Fruit fly (Drosophila melanogaster): ENCODE results near the gene Elp1.
A peak's percentile ranks its signal among the peaks of the same experiment; 100 is the strongest.

The Elp1 gene

DNA sequence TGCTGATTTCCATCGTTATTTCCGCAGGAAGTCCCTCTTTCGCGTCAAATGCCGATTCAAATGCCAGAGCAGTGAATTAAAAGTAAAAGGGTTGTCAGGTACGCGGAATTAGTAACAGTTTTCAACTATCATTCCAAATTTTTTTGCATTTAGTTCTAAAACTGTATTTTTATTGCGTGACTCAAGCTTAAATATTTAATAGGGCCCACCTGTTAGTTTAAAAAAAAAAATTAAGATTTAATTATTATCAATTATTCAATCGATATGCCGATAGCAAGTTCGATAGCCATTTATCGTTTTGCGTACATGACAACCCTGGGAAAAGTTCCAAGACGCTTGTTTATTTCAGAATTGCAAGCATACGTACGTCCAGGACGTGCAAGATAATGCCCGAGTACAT is 27.7 kb upstream of the Elp1 start, which contains the start of gene CG14711 (continued):
- TF ChIP-seq zfh1 (GFP tag; IDR thresholded peaks at IDR 0.05): peak; percentile 82
- peak; percentile 83 for TF ChIP-seq CG10267 (tag; optimal IDR thresholded peaks at IDR 0.05)
- peak; percentile 78 for TF ChIP-seq dysf (GFP tag; IDR thresholded peaks at IDR 0.05)
- peak; percentile 74 for TF ChIP-seq fd96Cb (tag; optimal IDR thresholded peaks at IDR 0.05)
- TF ChIP-seq CG6854 (GFP tag; optimal IDR thresholded peaks at IDR 0.05): peak; percentile 60
- peak; percentile 49 for TF ChIP-seq Myb (GFP tag; optimal IDR thresholded peaks at IDR 0.05)
- TF ChIP-seq CG1529 (GFP tag; optimal IDR thresholded peaks at IDR 0.05): peak; percentile 69
- peak; percentile 74 for TF ChIP-seq amos (GFP tag; IDR thresholded peaks at IDR 0.05; ENCODE audit: partially characterized antibody)
- TF ChIP-seq aop (GFP tag; IDR thresholded peaks at IDR 0.05): no peak
- TF ChIP-seq CG12236 (GFP tag; optimal IDR thresholded peaks at IDR 0.05): no peak
- peak; percentile 58 for TF ChIP-seq Bgb (GFP tag; IDR thresholded peaks at IDR 0.05; ENCODE audit: partially characterized antibody)
- TF ChIP-seq usp (GFP tag; optimal IDR thresholded peaks at IDR 0.05): no peak
- TF ChIP-seq D19A (tag; optimal IDR thresholded peaks at IDR 0.05): no peak
- peak; percentile 77 for TF ChIP-seq Dref (GFP tag; IDR thresholded peaks at IDR 0.05)
- TF ChIP-seq slou (GFP tag; optimal IDR thresholded peaks at IDR 0.05): peak; percentile 66
- TF ChIP-seq TFAM (GFP tag; optimal IDR thresholded peaks at IDR 0.05): peak; percentile 16
- TF ChIP-seq CG8765 (GFP tag; IDR thresholded peaks at IDR 0.05): peak; percentile 64; the same call in 1 of the 2 replicates
- TF ChIP-seq CG7745 (tag; optimal IDR thresholded peaks at IDR 0.05): peak; percentile 47
- no peak for TF ChIP-seq p53 (GFP tag; optimal IDR thresholded peaks at IDR 0.05)
- peak; percentile 51 for TF ChIP-seq CG43689 (GFP tag; IDR thresholded peaks at IDR 0.05)
- peak; percentile 85 for TF ChIP-seq CG11456 (GFP tag; IDR thresholded peaks at IDR 0.05)
- TF ChIP-seq Sin3A (optimal IDR thresholded peaks at IDR 0.05): peak; percentile 40
- TF ChIP-seq Trl (optimal IDR thresholded peaks at IDR 0.05): no peak
- TF ChIP-seq Trl (GFP tag; optimal IDR thresholded peaks at IDR 0.05): peak; percentile 77
- peak; percentile 72 for TF ChIP-seq CG6254 (GFP tag; optimal IDR thresholded peaks at IDR 0.05)
- TF ChIP-seq danr (GFP tag; IDR thresholded peaks at IDR 0.05): peak; percentile 65
- TF ChIP-seq nom (GFP tag; optimal IDR thresholded peaks at IDR 0.05): peak; percentile 49
- no peak for TF ChIP-seq Dip2 (GFP tag; IDR thresholded peaks at IDR 0.05)
- peak; percentile 73 for TF ChIP-seq cas (GFP tag; IDR thresholded peaks at IDR 0.05)
- TF ChIP-seq mam (GFP tag; optimal IDR thresholded peaks at IDR 0.05): peak; percentile 63
- peak; percentile 96 for TF ChIP-seq row (GFP tag; IDR thresholded peaks at IDR 0.05)
- peak; percentile 80 for TF ChIP-seq CG10366 (GFP tag; IDR thresholded peaks at IDR 0.05)
- TF ChIP-seq ken (GFP tag; IDR thresholded peaks at IDR 0.05): peak; percentile 65; the same call in 1 of the 3 replicates
- TF ChIP-seq tll (GFP tag; optimal IDR thresholded peaks at IDR 0.05): peak in 1 of 2 experiments; percentile 10
- TF ChIP-seq tgo (GFP tag; IDR thresholded peaks at IDR 0.05): peak; percentile 82
- peak; percentile 81 for TF ChIP-seq Six4 (GFP tag; optimal IDR thresholded peaks at IDR 0.05)
- TF ChIP-seq chinmo (GFP tag; IDR thresholded peaks at IDR 0.05; ENCODE audit: partially characterized antibody): 0 out of 4 replicates have a peak, but pooled peaks have one; percentile 32
- TF ChIP-seq slbo (GFP tag; IDR thresholded peaks at IDR 0.05): peak; percentile 89
- peak in 1 of 2 experiments; percentile 52 for TF ChIP-seq crp (GFP tag; optimal IDR thresholded peaks at IDR 0.05)
- peak; percentile 65 for TF ChIP-seq ATbp (GFP tag; optimal IDR thresholded peaks at IDR 0.05)
- peak; percentile 78 for TF ChIP-seq wdn (GFP tag; IDR thresholded peaks at IDR 0.05)
- TF ChIP-seq Oli (tag; optimal IDR thresholded peaks at IDR 0.05): no peak
- no peak for TF ChIP-seq CG42726 (GFP tag; IDR thresholded peaks at IDR 0.05; ENCODE audit: partially characterized antibody)
- TF ChIP-seq Hand (GFP tag; optimal IDR thresholded peaks at IDR 0.05): peak; percentile 53
- TF ChIP-seq CG30431 (GFP tag; optimal IDR thresholded peaks at IDR 0.05): peak; percentile 66
- TF ChIP-seq br (optimal IDR thresholded peaks at IDR 0.05): no peak
- TF ChIP-seq Adf1 (GFP tag; IDR thresholded peaks at IDR 0.05): peak; percentile 64
- no peak for TF ChIP-seq gcm (GFP tag; optimal IDR thresholded peaks at IDR 0.05)
- TF ChIP-seq Usf (GFP tag; optimal IDR thresholded peaks at IDR 0.05): peak; percentile 26
- TF ChIP-seq CG10321 (GFP tag; IDR thresholded peaks at IDR 0.05): peak; percentile 30; the same call in 1 of the 2 replicates
- peak; percentile 82 for TF ChIP-seq CG10431 (GFP tag; optimal IDR thresholded peaks at IDR 0.05)
- TF ChIP-seq dmrt99B (tag; optimal IDR thresholded peaks at IDR 0.05): no peak
